Worm (Caenorhabditis elegans): ENCODE data around the gene syx-5.

Gene syx-5

ce11 chrV:11764373-11764954, at the start of gene syx-5, which contains the start of gene F55A11.1:
syx-5 (plus strand) TSS chrV:11764904.
F55A11.1 (minus strand) TSS chrV:11764385.
- TF ChIP-seq nhr-20 (tag; optimal IDR thresholded peaks at IDR 0.05), result peak; percentile 96
- no peak for TF ChIP-seq ama-1 (optimal IDR thresholded peaks at IDR 0.05)
- peak; percentile 82 for TF ChIP-seq fkh-4 (tag; optimal IDR thresholded peaks at IDR 0.05; ENCODE audit: borderline replicate concordance)
- TF ChIP-seq hpl-2 (GFP tag; optimal IDR thresholded peaks at IDR 0.05), result peak; percentile 50
- TF ChIP-seq nhr-11 (tag; optimal IDR thresholded peaks at IDR 0.05), result peak; percentile 83
- TF ChIP-seq unc-86 (tag; optimal IDR thresholded peaks at IDR 0.05), result peak; percentile 94
- TF ChIP-seq Y116A8C.19 (tag; optimal IDR thresholded peaks at IDR 0.05; ENCODE audit: borderline replicate concordance), result no peak
- peak; percentile 22 for TF ChIP-seq F16B12.6 (tag; optimal IDR thresholded peaks at IDR 0.05)
- peak; percentile 40 for TF ChIP-seq vab-15 (tag; optimal IDR thresholded peaks at IDR 0.05)
- TF ChIP-seq nhr-237 (tag; optimal IDR thresholded peaks at IDR 0.05), result peak; percentile 50
- peak; percentile 34 to 64 (median 57) for TF ChIP-seq ceh-82 (tag; optimal IDR thresholded peaks at IDR 0.05)
- peak; percentile 50 for TF ChIP-seq C16A3.4 (tag; optimal IDR thresholded peaks at IDR 0.05)
- peak; percentile 69 for TF ChIP-seq lir-3 (tag; optimal IDR thresholded peaks at IDR 0.05; ENCODE audit: poor library complexity)
- peak; percentile 97 for TF ChIP-seq lin-39 (tag; optimal IDR thresholded peaks at IDR 0.05)
- peak; percentile 70 for TF ChIP-seq C34B4.2 (tag; optimal IDR thresholded peaks at IDR 0.05)
- TF ChIP-seq ces-1 (GFP tag; optimal IDR thresholded peaks at IDR 0.05), result no peak
- peak in 1 of 2 experiments; percentile 72 for TF ChIP-seq mdl-1 (tag; optimal IDR thresholded peaks at IDR 0.05)
- TF ChIP-seq nhr-12 (tag; optimal IDR thresholded peaks at IDR 0.05), result peak; percentile 14
- TF ChIP-seq nhr-47 (tag; optimal IDR thresholded peaks at IDR 0.05), result peak; percentile 98
- TF ChIP-seq ceh-63 (GFP tag; optimal IDR thresholded peaks at IDR 0.05), result no peak
- peak; percentile 58 for TF ChIP-seq rnt-1 (tag; optimal IDR thresholded peaks at IDR 0.05)
- TF ChIP-seq sptf-1 (tag; optimal IDR thresholded peaks at IDR 0.05), result no peak
- peak; percentile 28 for TF ChIP-seq unc-30 (tag; optimal IDR thresholded peaks at IDR 0.05)
- peak; percentile 68 for TF ChIP-seq fos-1 (tag; optimal IDR thresholded peaks at IDR 0.05)
- peak; percentile 52 for TF ChIP-seq lin-15B (tag; optimal IDR thresholded peaks at IDR 0.05)
- TF ChIP-seq nhr-76 (tag; optimal IDR thresholded peaks at IDR 0.05), result no peak
- TF ChIP-seq alr-1 (tag; optimal IDR thresholded peaks at IDR 0.05; ENCODE audit: borderline replicate concordance), result no peak
- peak; percentile 92 for TF ChIP-seq grh-1 (GFP tag; IDR thresholded peaks at IDR 0.05)
- peak; percentile 65 for TF ChIP-seq ceh-90 (tag; optimal IDR thresholded peaks at IDR 0.05)
- TF ChIP-seq swsn-7 (tag; optimal IDR thresholded peaks at IDR 0.05), result peak; percentile 96
- TF ChIP-seq egl-27 (tag; optimal IDR thresholded peaks at IDR 0.05), result no peak
- TF ChIP-seq mep-1 (tag; optimal IDR thresholded peaks at IDR 0.05), result peak; percentile 93
- peak; percentile 86 for TF ChIP-seq aly-2 (tag; optimal IDR thresholded peaks at IDR 0.05)
- TF ChIP-seq snpc-4 (tag; optimal IDR thresholded peaks at IDR 0.05), result peak; percentile 81
- TF ChIP-seq hlh-4 (tag; optimal IDR thresholded peaks at IDR 0.05), result no peak
- TF ChIP-seq lin-14 (GFP tag; optimal IDR thresholded peaks at IDR 0.05), result peak; percentile 99
- peak; percentile 97 for TF ChIP-seq snu-23 (GFP tag; optimal IDR thresholded peaks at IDR 0.05)
- TF ChIP-seq dpl-1 (GFP tag; optimal IDR thresholded peaks at IDR 0.05), result peak; percentile 70 to 80 (median 78)
- TF ChIP-seq lin-35 (GFP tag; optimal IDR thresholded peaks at IDR 0.05), result peak; percentile 78 to 79
- peak; percentile 75 for TF ChIP-seq lin-13 (GFP tag; optimal IDR thresholded peaks at IDR 0.05)
- TF ChIP-seq pag-3 (tag; optimal IDR thresholded peaks at IDR 0.05; ENCODE audit: borderline replicate concordance, insufficient read depth), result no peak
- peak; percentile 98 for TF ChIP-seq irx-1 (tag; optimal IDR thresholded peaks at IDR 0.05)
- TF ChIP-seq nhr-19 (GFP tag; conservative IDR thresholded peaks at IDR 0.05), result peak; percentile 95
- peak; percentile 88 for TF ChIP-seq ceh-88 (GFP tag; IDR thresholded peaks at IDR 0.05)
- TF ChIP-seq zag-1 (tag; optimal IDR thresholded peaks at IDR 0.05), result no peak
- peak in 2 of 6 experiments; percentile 68 to 86 for TF ChIP-seq elt-3 (tag; optimal IDR thresholded peaks at IDR 0.05)
- no peak for TF ChIP-seq hlh-17 (GFP tag; optimal IDR thresholded peaks at IDR 0.05; ENCODE audit: borderline replicate concordance)
- peak; percentile 78 for TF ChIP-seq C04F5.9 (tag; optimal IDR thresholded peaks at IDR 0.05)
- peak; percentile 96 for TF ChIP-seq tbx-2 (tag; optimal IDR thresholded peaks at IDR 0.05)
- TF ChIP-seq fkh-10 (GFP tag; optimal IDR thresholded peaks at IDR 0.05), result peak; percentile 52
- peak; percentile 81 for TF ChIP-seq efl-3 (GFP tag; optimal IDR thresholded peaks at IDR 0.05)
- peak; percentile 58 for TF ChIP-seq nhr-28 (tag; optimal IDR thresholded peaks at IDR 0.05)

Measured in whole organism, L1 larva.